Worm (Caenorhabditis elegans) whole organism, late embryonic: Measurements from ENCODE around the gene zif-1.

Source experiments
- ama-1 ChIP-seq: fragments of 150-350 bp; optimal IDR thresholded peaks from 2 replicates; lab custom pipeline; 2014
- ceh-24 ChIP-seq: sonication (generic microtip); optimal IDR thresholded peaks from 2 replicates; lab custom pipeline; 2016; ENCODE audit warnings: mild to moderate bottlenecking, missing genetic modification characterization, missing compliant biosample characterization
- ceh-34 ChIP-seq: sonication (generic microtip); optimal IDR thresholded peaks from 2 replicates; lab custom pipeline; 2016; ENCODE audit warnings: mild to moderate bottlenecking, missing genetic modification characterization, missing compliant biosample characterization
- ceh-45 ChIP-seq: fragments of 200-800 bp; sonication (Bioruptor generic); IDR thresholded peaks from 2 replicates; pipeline ENCODE4 v1.3.6; 2022; ENCODE audit warnings: missing genetic modification reagents, missing genetic modification characterization, missing compliant biosample characterization
- dmd-4 ChIP-seq: sonication (generic microtip); optimal IDR thresholded peaks from 2 replicates; lab custom pipeline; 2016; ENCODE audit warnings: borderline replicate concordance, missing genetic modification characterization, missing compliant biosample characterization
- elt-2 ChIP-seq: sonication (generic microtip); optimal IDR thresholded peaks from 2 replicates; lab custom pipeline; 2016; ENCODE audit warnings: missing genetic modification reagents, missing genetic modification characterization, missing compliant biosample characterization
- elt-4 ChIP-seq: sonication (generic microtip); optimal IDR thresholded peaks from 2 replicates; lab custom pipeline; 2016; ENCODE audit warnings: missing genetic modification characterization, missing compliant biosample characterization
- nfya-1 ChIP-seq: sonication (generic microtip); optimal IDR thresholded peaks from 2 replicates; lab custom pipeline; 2017; ENCODE audit warnings: missing genetic modification characterization, mild to moderate bottlenecking, missing compliant biosample characterization, antibody characterized with exemption, moderate library complexity
- unc-55 ChIP-seq: sonication (generic microtip); optimal IDR thresholded peaks from 2 replicates; lab custom pipeline; 2017; ENCODE audit warnings: missing biosample characterization, missing genetic modification reagents, missing genetic modification characterization

DNA sequence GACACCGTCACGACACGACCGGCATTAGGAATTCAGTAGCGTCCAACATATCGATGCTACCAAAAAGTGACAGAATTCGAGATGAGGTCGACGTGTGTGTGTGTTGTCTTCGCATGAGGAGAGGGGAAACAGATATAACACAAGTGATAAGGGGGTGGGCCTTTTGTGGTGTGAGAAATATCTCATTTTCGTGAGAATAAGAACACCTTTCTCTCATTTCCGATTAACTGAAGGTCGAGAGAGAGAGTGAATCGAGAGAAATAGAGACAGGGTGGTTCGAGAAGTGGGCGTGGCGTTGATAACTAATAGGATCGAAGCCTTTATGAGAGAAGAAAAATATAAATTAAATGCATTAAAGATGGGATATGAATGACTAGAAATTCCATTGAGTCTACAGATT is 19.4 kb upstream of the zif-1 start:
- TF ChIP-seq ceh-24 (tag; lab: Kevin White, UChicago) (no peak), nfya-1 (no peak), unc-55 (GFP tag; lab: Kevin White, UChicago) (no peak), ceh-34 (tag; lab: Kevin White, UChicago) (no peak), dmd-4 (no peak), ama-1 (lab: Kevin White, UChicago) (no peak), elt-4 (no peak), elt-2 (tag; lab: Kevin White, UChicago) (no peak), ceh-45 (GFP tag; lab: Robert Waterston, UW) (no peak)
